Fruit fly (Drosophila melanogaster) whole organism, embryonic: ENCODE data around the gene COX6B.

ENCODE experiments used
- Atf3 ChIP-seq: fragments of 200-800 bp; sonication (Bioruptor generic); optimal IDR thresholded peaks from 3 replicates; lab custom pipeline; 2016; ENCODE audit warnings: missing biosample characterization, missing genetic modification characterization
- CG10543 ChIP-seq: fragments of 200-800 bp; sonication (Bioruptor generic); optimal IDR thresholded peaks from 3 replicates; lab custom pipeline; 2017; ENCODE audit warnings: missing biosample characterization, mild to moderate bottlenecking, missing genetic modification characterization, moderate library complexity
- CG11504 ChIP-seq: fragments of 200-800 bp; sonication (Bioruptor generic); optimal IDR thresholded peaks from 3 replicates; lab custom pipeline; 2019; ENCODE audit warnings: missing biosample characterization, mild to moderate bottlenecking, missing genetic modification characterization, moderate library complexity
- CG13287 ChIP-seq: fragments of 200-800 bp; sonication (Bioruptor generic); IDR thresholded peaks from 2 replicates; pipeline ENCODE4 v1.3.6; 2022; ENCODE audit warnings: missing biosample characterization, missing genetic modification characterization; ENCODE audit not compliant: partially characterized antibody
- CG13624 ChIP-seq: fragments of 200-800 bp; sonication (Bioruptor generic); optimal IDR thresholded peaks from 2 replicates; lab custom pipeline; 2016; ENCODE audit warnings: missing biosample characterization, missing genetic modification characterization
- CG13775 ChIP-seq: fragments of 200-800 bp; sonication (Bioruptor generic); optimal IDR thresholded peaks from 3 replicates; lab custom pipeline; 2017; ENCODE audit warnings: missing biosample characterization, mild to moderate bottlenecking, missing genetic modification characterization
- CG14014 ChIP-seq: fragments of 200-800 bp; sonication (Bioruptor generic); IDR thresholded peaks from 2 replicates; pipeline ENCODE4 v1.3.6; 2022; ENCODE audit warnings: missing biosample characterization, missing genetic modification characterization
- CG15601 ChIP-seq: fragments of 200-800 bp; sonication (Bioruptor generic); optimal IDR thresholded peaks from 3 replicates; lab custom pipeline; 2019; ENCODE audit warnings: missing biosample characterization, mild to moderate bottlenecking, missing genetic modification characterization, moderate library complexity
- CG1647 ChIP-seq: fragments of 200-800 bp; sonication (Bioruptor generic); optimal IDR thresholded peaks from 3 replicates; lab custom pipeline; 2016; ENCODE audit warnings: missing biosample characterization, missing genetic modification characterization
- CG16813 ChIP-seq: fragments of 200-800 bp; sonication (Bioruptor generic); IDR thresholded peaks from 3 replicates; pipeline ENCODE4 v1.3.6; 2022; ENCODE audit warnings: missing biosample characterization, missing genetic modification characterization; ENCODE audit not compliant: partially characterized antibody
- CG16863 ChIP-seq: fragments of 200-800 bp; sonication (Bioruptor generic); optimal IDR thresholded peaks from 3 replicates; lab custom pipeline; 2016; ENCODE audit warnings: missing biosample characterization, missing genetic modification characterization
- CG17385 ChIP-seq: fragments of 200-800 bp; sonication (Bioruptor generic); optimal IDR thresholded peaks from 3 replicates; lab custom pipeline; 2018; ENCODE audit warnings: missing biosample characterization, mild to moderate bottlenecking, missing genetic modification characterization
- CG17802 ChIP-seq: fragments of 200-800 bp; sonication (Bioruptor generic); optimal IDR thresholded peaks from 2 replicates; lab custom pipeline; 2018; ENCODE audit warnings: missing biosample characterization, mild to moderate bottlenecking, missing genetic modification characterization, moderate library complexity
- CG18262 ChIP-seq: fragments of 200-800 bp; optimal IDR thresholded peaks from 3 replicates; lab custom pipeline; 2019; ENCODE audit warnings: missing biosample characterization, mild to moderate bottlenecking, missing genetic modification characterization, moderate library complexity
- CG2889 ChIP-seq: fragments of 200-800 bp; sonication (Bioruptor generic); IDR thresholded peaks from 3 replicates; pipeline ENCODE4 v1.3.6; 2022; ENCODE audit warnings: missing biosample characterization, missing genetic modification characterization
- CG30403 ChIP-seq: fragments of 200-800 bp; sonication (Bioruptor generic); optimal IDR thresholded peaks from 3 replicates; lab custom pipeline; 2016; ENCODE audit warnings: missing biosample characterization, missing genetic modification characterization
- CG3065 ChIP-seq: fragments of 200-800 bp; sonication (Bioruptor generic); optimal IDR thresholded peaks from 2 replicates; lab custom pipeline; 2016; ENCODE audit warnings: missing biosample characterization, missing genetic modification characterization
- CG32532 ChIP-seq: fragments of 200-800 bp; sonication (Bioruptor generic); IDR thresholded peaks from 2 replicates; pipeline ENCODE4 v1.3.6; 2022; ENCODE audit warnings: missing biosample characterization, missing genetic modification characterization
- CG3407 ChIP-seq: fragments of 200-800 bp; sonication (Bioruptor generic); optimal IDR thresholded peaks from 2 replicates; lab custom pipeline; 2018; ENCODE audit warnings: missing biosample characterization, mild to moderate bottlenecking, missing genetic modification characterization
- CG4360 ChIP-seq: fragments of 200-800 bp; sonication (Bioruptor generic); IDR thresholded peaks from 2 replicates; pipeline ENCODE4 v1.3.6; 2022; ENCODE audit warnings: missing biosample characterization, missing genetic modification characterization
- CG4617 ChIP-seq: fragments of 200-800 bp; sonication (Bioruptor generic); optimal IDR thresholded peaks from 3 replicates; lab custom pipeline; 2016; ENCODE audit warnings: missing biosample characterization, missing genetic modification characterization, borderline replicate concordance
- CG4820 ChIP-seq: fragments of 200-800 bp; sonication (Bioruptor generic); optimal IDR thresholded peaks from 3 replicates; lab custom pipeline; 2016; ENCODE audit warnings: missing biosample characterization, missing genetic modification characterization
- CG8388 ChIP-seq: fragments of 200-800 bp; sonication (Bioruptor generic); optimal IDR thresholded peaks from 2 replicates; lab custom pipeline; 2019; ENCODE audit warnings: missing biosample characterization, mild to moderate bottlenecking, missing genetic modification characterization, moderate library complexity
- CG8924 ChIP-seq: fragments of 200-800 bp; optimal IDR thresholded peaks from 3 replicates; lab custom pipeline; 2019; ENCODE audit warnings: missing biosample characterization, mild to moderate bottlenecking, missing genetic modification characterization, moderate library complexity
- H2.0 ChIP-seq: fragments of 200-800 bp; sonication (Bioruptor generic); IDR thresholded peaks from 2 replicates; pipeline ENCODE4 v1.3.6; 2022; ENCODE audit warnings: missing biosample characterization, missing genetic modification characterization
- Hr39 ChIP-seq: fragments of >200 bp; optimal IDR thresholded peaks from 2 replicates; lab custom pipeline; 2017
- Hr51 ChIP-seq, 2 experiments: fragments of 200-800 bp; sonication (Bioruptor generic); optimal IDR thresholded peaks; 2 replicates in 1 of 2; 3 replicates in 1 of 2; lab custom pipeline; 2016 to 2018; ENCODE audit warnings: missing biosample characterization in 2 of 2, missing genetic modification characterization in 2 of 2, mild to moderate bottlenecking in 1 of 2, moderate library complexity in 1 of 2
- MBD-R2 ChIP-seq: fragments of 200-800 bp; sonication (Bioruptor generic); IDR thresholded peaks from 2 replicates; pipeline ENCODE4 v1.3.6; 2022; ENCODE audit warnings: missing biosample characterization, missing genetic modification characterization
- Mes4 ChIP-seq: fragments of 200-800 bp; sonication (Bioruptor generic); optimal IDR thresholded peaks from 2 replicates; lab custom pipeline; 2016; ENCODE audit warnings: missing biosample characterization, missing genetic modification characterization
- NC2α ChIP-seq: fragments of 200-800 bp; sonication (Bioruptor generic); optimal IDR thresholded peaks from 2 replicates; lab custom pipeline; 2016; ENCODE audit warnings: missing biosample characterization, missing genetic modification characterization
- NK7.1 ChIP-seq: fragments of 200-800 bp; sonication (Bioruptor generic); optimal IDR thresholded peaks from 3 replicates; lab custom pipeline; 2016; ENCODE audit warnings: missing biosample characterization, missing genetic modification characterization
- Oaz ChIP-seq: fragments of 200-800 bp; sonication (Bioruptor generic); IDR thresholded peaks from 2 replicates; pipeline ENCODE4 v1.3.6; 2022; ENCODE audit warnings: missing biosample characterization, missing genetic modification characterization
- YL-1 ChIP-seq: fragments of 200-800 bp; sonication (Bioruptor generic); optimal IDR thresholded peaks from 3 replicates; lab custom pipeline; 2017; ENCODE audit warnings: missing biosample characterization, mild to moderate bottlenecking, missing genetic modification characterization
- ash1 ChIP-seq: fragments of 200-800 bp; sonication (Bioruptor generic); optimal IDR thresholded peaks from 2 replicates; lab custom pipeline; 2018; ENCODE audit warnings: missing biosample characterization, mild to moderate bottlenecking, missing genetic modification characterization
- bsh ChIP-seq, 2 experiments: fragments of 200-800 bp; sonication (Bioruptor generic); optimal IDR thresholded peaks; 2 replicates each; lab custom pipeline; 2017 to 2018; ENCODE audit warnings: mild to moderate bottlenecking in 2 of 2, missing biosample characterization in 2 of 2, missing genetic modification characterization in 2 of 2, moderate library complexity in 1 of 2
- cas ChIP-seq: fragments of 200-800 bp; sonication (Bioruptor generic); IDR thresholded peaks from 2 replicates; pipeline ENCODE4 v1.3.6; 2022; ENCODE audit warnings: missing biosample characterization, missing genetic modification characterization
- cg ChIP-seq: fragments of 200-800 bp; sonication (Bioruptor generic); optimal IDR thresholded peaks from 3 replicates; lab custom pipeline; 2019; ENCODE audit warnings: missing biosample characterization, mild to moderate bottlenecking, missing genetic modification characterization, moderate library complexity
- dan ChIP-seq: fragments of 200-800 bp; sonication (Bioruptor generic); IDR thresholded peaks from 2 replicates; pipeline ENCODE4 v1.3.6; 2022; ENCODE audit warnings: missing biosample characterization, missing genetic modification characterization
- disco-r ChIP-seq: fragments of 200-800 bp; sonication (Bioruptor generic); optimal IDR thresholded peaks from 2 replicates; lab custom pipeline; 2016; ENCODE audit warnings: missing biosample characterization, missing genetic modification characterization
- gcm ChIP-seq: fragments of 200-800 bp; sonication (Bioruptor generic); optimal IDR thresholded peaks from 2 replicates; lab custom pipeline; 2019; ENCODE audit warnings: missing biosample characterization, mild to moderate bottlenecking, missing genetic modification characterization, moderate library complexity
- ind ChIP-seq: fragments of 200-800 bp; sonication (Bioruptor generic); optimal IDR thresholded peaks from 3 replicates; lab custom pipeline; 2016; ENCODE audit warnings: missing biosample characterization, missing genetic modification characterization
- jigr1 ChIP-seq: fragments of 200-800 bp; sonication (Bioruptor generic); IDR thresholded peaks from 3 replicates; pipeline ENCODE4 v1.3.6; 2022; ENCODE audit warnings: missing biosample characterization, missing genetic modification characterization
- nerfin-1 ChIP-seq: fragments of 200-800 bp; sonication (Bioruptor generic); optimal IDR thresholded peaks from 3 replicates; lab custom pipeline; 2019; ENCODE audit warnings: missing biosample characterization, mild to moderate bottlenecking, missing genetic modification characterization, moderate library complexity
- org-1 ChIP-seq: fragments of 200-800 bp; sonication (Bioruptor generic); optimal IDR thresholded peaks from 2 replicates; lab custom pipeline; 2017; ENCODE audit warnings: missing biosample characterization, missing genetic modification characterization
- phol ChIP-seq: fragments of 200-800 bp; sonication (Bioruptor generic); optimal IDR thresholded peaks from 3 replicates; lab custom pipeline; 2018; ENCODE audit warnings: missing biosample characterization, mild to moderate bottlenecking, missing genetic modification characterization, moderate library complexity
- prd ChIP-seq, 3 experiments: fragments of >200 bp in 2 of 3; fragments of 200-800 bp in 1 of 3; sonication (Bioruptor generic) in 1 of 3; optimal IDR thresholded peaks in 2 of 3; IDR thresholded peaks in 1 of 3; 2 replicates in 2 of 3; 3 replicates in 1 of 3; pipeline versions ENCODE4 v1.3.6 to Lab custom; 2017 to 2022; ENCODE audit warnings: missing biosample characterization in 1 of 3, missing genetic modification characterization in 1 of 3
- pzg ChIP-seq: fragments of 200-800 bp; sonication (Bioruptor generic); optimal IDR thresholded peaks from 3 replicates; lab custom pipeline; 2018; ENCODE audit warnings: missing biosample characterization, mild to moderate bottlenecking, missing genetic modification characterization, moderate library complexity
- salm ChIP-seq: fragments of 200-800 bp; sonication (Bioruptor generic); optimal IDR thresholded peaks from 2 replicates; lab custom pipeline; 2018; ENCODE audit warnings: missing biosample characterization, mild to moderate bottlenecking, missing genetic modification characterization
- twi ChIP-seq: fragments of 200-800 bp; optimal IDR thresholded peaks from 2 replicates; lab custom pipeline; 2019; ENCODE audit warnings: missing biosample characterization, mild to moderate bottlenecking, missing genetic modification characterization, moderate library complexity
- z ChIP-seq: fragments of 200-800 bp; sonication (Bioruptor generic); IDR thresholded peaks from 3 replicates; pipeline ENCODE4 v1.3.6; 2022; ENCODE audit warnings: missing biosample characterization, missing genetic modification characterization

COX6B gene

DNA sequence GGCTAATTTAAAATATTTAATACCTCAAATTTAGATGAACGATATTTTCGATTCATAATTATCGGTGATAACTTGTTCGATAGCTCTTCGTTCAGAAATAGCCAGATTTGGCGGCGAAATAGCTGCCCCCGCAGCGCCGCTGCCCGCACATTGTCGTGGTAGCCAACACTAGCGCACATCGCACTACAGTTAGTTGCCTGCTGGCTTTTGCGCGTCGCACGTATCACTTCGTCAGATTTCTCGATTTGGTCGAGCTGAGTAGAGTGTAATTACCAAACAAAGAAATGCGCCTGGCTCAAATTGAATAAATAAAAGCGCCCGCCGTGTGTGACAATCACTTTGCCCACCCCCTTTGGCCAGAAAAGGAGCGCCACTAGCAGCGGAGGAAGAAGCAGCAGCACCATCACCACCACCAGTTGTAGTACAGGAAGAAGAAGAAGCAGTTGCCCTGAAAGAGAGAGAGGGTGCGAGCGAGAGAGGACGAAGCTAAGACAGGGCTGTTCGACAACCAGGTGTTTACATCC, 6.6 kb upstream of the COX6B start, which contains the start of gene Abcd3 (continued):
- peak; percentile 78 for TF ChIP-seq CG13287 (GFP tag; lab: Robert Waterston, UW)
- TF ChIP-seq jigr1 (GFP tag; lab: Robert Waterston, UW), result no peak
- no peak for TF ChIP-seq CG4820 (GFP tag; lab: Kevin White, UChicago)
- TF ChIP-seq cg (GFP tag; lab: Kevin White, UChicago), result peak; percentile 76
- TF ChIP-seq CG4360, result no peak
- TF ChIP-seq Atf3, result no peak
- TF ChIP-seq CG17802 (tag; lab: Kevin White, UChicago), result no peak
- peak; percentile 18 for TF ChIP-seq CG13775 (GFP tag; lab: Kevin White, UChicago)
- no peak for TF ChIP-seq bsh (GFP tag; optimal IDR thresholded peaks at IDR 0.05; lab: Kevin White, UChicago)
- peak; percentile 69 for TF ChIP-seq CG8924 (tag; lab: Kevin White, UChicago)
- peak; percentile 100 for TF ChIP-seq CG17385 (GFP tag; lab: Kevin White, UChicago)
- peak; percentile 34; the same call in 1 of the 2 replicates for TF ChIP-seq CG14014 (GFP tag; lab: Robert Waterston, UW)
- TF ChIP-seq CG16863 (GFP tag; lab: Kevin White, UChicago), result no peak
- TF ChIP-seq MBD-R2, result peak; percentile 50
- no peak for TF ChIP-seq CG3407
- TF ChIP-seq Hr51 (GFP tag; optimal IDR thresholded peaks at IDR 0.05; lab: Kevin White, UChicago), result peak in 1 of 2 experiments; percentile 13
- no peak for TF ChIP-seq dan (GFP tag; lab: Robert Waterston, UW)
- TF ChIP-seq CG4617 (GFP tag; lab: Kevin White, UChicago), result peak; percentile 36
- peak; percentile 54 for TF ChIP-seq CG32532 (GFP tag; lab: Robert Waterston, UW)
- TF ChIP-seq phol (tag; lab: Kevin White, UChicago), result no peak
- TF ChIP-seq CG18262 (tag; lab: Kevin White, UChicago), result peak; percentile 15
- TF ChIP-seq CG3065 (GFP tag; lab: Kevin White, UChicago), result no peak
- TF ChIP-seq CG13624 (GFP tag; lab: Kevin White, UChicago), result peak; percentile 76
- TF ChIP-seq CG1647 (GFP tag; lab: Kevin White, UChicago), result no peak
- TF ChIP-seq YL-1 (GFP tag; lab: Kevin White, UChicago), result peak; percentile 84
- peak; percentile 60; the same call in 2 of the 3 replicates for TF ChIP-seq CG16813 (GFP tag; lab: Robert Waterston, UW)
- no peak for TF ChIP-seq NK7.1 (GFP tag; lab: Kevin White, UChicago)
- TF ChIP-seq ash1 (GFP tag; lab: Kevin White, UChicago), result no peak
- TF ChIP-seq salm (tag; lab: Kevin White, UChicago), result peak; percentile 11
- no peak for TF ChIP-seq Oaz (GFP tag; lab: Robert Waterston, UW)
- TF ChIP-seq Hr39 (lab: Kevin White, UChicago), result no peak
- no peak for TF ChIP-seq CG2889 (GFP tag; lab: Robert Waterston, UW)
- no peak for TF ChIP-seq Mes4 (GFP tag; lab: Kevin White, UChicago)
- peak; percentile 72 for TF ChIP-seq CG10543 (GFP tag; lab: Kevin White, UChicago)
- no peak for TF ChIP-seq CG30403 (GFP tag; lab: Kevin White, UChicago)
- no peak for TF ChIP-seq prd (optimal IDR thresholded peaks at IDR 0.05; lab: Kevin White, UChicago)
- no peak for TF ChIP-seq prd (GFP tag; IDR thresholded peaks at IDR 0.05; lab: Robert Waterston, UW)
- TF ChIP-seq gcm (GFP tag; lab: Kevin White, UChicago), result peak; percentile 56
- 0 out of 3 replicates have a peak, but pooled peaks have one; percentile 40 for TF ChIP-seq z
- no peak for TF ChIP-seq H2.0 (GFP tag; lab: Robert Waterston, UW)
- TF ChIP-seq cas (GFP tag; lab: Robert Waterston, UW), result no peak
- peak; percentile 59 for TF ChIP-seq twi (tag; lab: Kevin White, UChicago)
- TF ChIP-seq NC2α (GFP tag; lab: Kevin White, UChicago), result no peak
- TF ChIP-seq ind, result no peak
- TF ChIP-seq disco-r, result peak; percentile 17
- TF ChIP-seq org-1 (GFP tag; lab: Kevin White, UChicago), result no peak
- peak; percentile 68 for TF ChIP-seq nerfin-1
- TF ChIP-seq pzg (GFP tag; lab: Kevin White, UChicago), result peak; percentile 76
- no peak for TF ChIP-seq CG15601 (tag; lab: Kevin White, UChicago)
- peak; percentile 10 for TF ChIP-seq CG11504 (tag; lab: Kevin White, UChicago)
- TF ChIP-seq CG8388 (GFP tag; lab: Kevin White, UChicago), result no peak
